Worm (Caenorhabditis elegans) whole organism, L3 larva: Measurements from ENCODE around the gene Y73F8A.32.
A peak's percentile ranks its signal among the peaks of the same experiment; 100 is the strongest.

Source experiments
- ceh-9 ChIP-seq: sonication (generic microtip); optimal IDR thresholded peaks from 2 replicates; lab custom pipeline; 2018; ENCODE audit warnings: missing biosample characterization, missing genetic modification characterization
- unc-62 ChIP-seq: fragments of 150-350 bp; sonication (generic microtip); optimal IDR thresholded peaks from 4 replicates; lab custom pipeline; 2014; ENCODE audit warnings: missing biosample characterization, missing genetic modification reagents, missing genetic modification characterization

ce11 chrIV:15471430-15471829, 49.8 kb downstream of the Y73F8A.32 start, which contains the start of gene ntl-11:
- TF ChIP-seq unc-62 (GFP tag; lab: Kevin White, UChicago) = peak; percentile 34
- no peak for TF ChIP-seq ceh-9
